Fruit fly (Drosophila melanogaster): ENCODE data around the gene Apc2.

The Apc2 gene

dm6 chr3R:24144542-24144941 is 19.2 kb upstream of the Apc2 start:
- TF ChIP-seq Drgx (GFP tag; IDR thresholded peaks at IDR 0.05), result no peak; the same call in none of the 2 replicates
- no peak for TF ChIP-seq fru (optimal IDR thresholded peaks at IDR 0.05)
- no peak for TF ChIP-seq br (optimal IDR thresholded peaks at IDR 0.05)
- TF ChIP-seq bsh (GFP tag; optimal IDR thresholded peaks at IDR 0.05), result peak in 1 of 2 experiments; percentile 86
- no peak for TF ChIP-seq CG32532 (GFP tag; IDR thresholded peaks at IDR 0.05)
- TF ChIP-seq CG10321 (GFP tag; IDR thresholded peaks at IDR 0.05), result no peak
- no peak for TF ChIP-seq Aef1 (GFP tag; IDR thresholded peaks at IDR 0.05)
- peak; percentile 58 for TF ChIP-seq CG10274 (GFP tag; optimal IDR thresholded peaks at IDR 0.05)
- peak; percentile 7 for TF ChIP-seq Med (GFP tag)
- TF ChIP-seq fd64A (GFP tag; optimal IDR thresholded peaks at IDR 0.05), result no peak

- TF ChIP-seq CG7745 (tag; optimal IDR thresholded peaks at IDR 0.05) (no peak), zf30C (GFP tag; optimal IDR thresholded peaks at IDR 0.05) (no peak), z (GFP tag; IDR thresholded peaks at IDR 0.05) (no peak), CG17385 (GFP tag; optimal IDR thresholded peaks at IDR 0.05) (peak; percentile 8), CG4617 (GFP tag; optimal IDR thresholded peaks at IDR 0.05; ENCODE audit: borderline replicate concordance) (peak; percentile 11), lola (GFP tag; optimal IDR thresholded peaks at IDR 0.05) (peak in 1 of 3 experiments; percentile 31), CG8388 (GFP tag; optimal IDR thresholded peaks at IDR 0.05) (peak; percentile 5), crp (GFP tag; optimal IDR thresholded peaks at IDR 0.05) (peak; percentile 56 to 93), HmgZ (tag; optimal IDR thresholded peaks at IDR 0.05) (peak; percentile 9), CG6689 (GFP tag; IDR thresholded peaks at IDR 0.05) (no peak), Six4 (GFP tag; optimal IDR thresholded peaks at IDR 0.05) (no peak), fd102C (GFP tag; optimal IDR thresholded peaks at IDR 0.05) (no peak), Sry-β (GFP tag; optimal IDR thresholded peaks at IDR 0.05) (no peak), CG3065 (GFP tag; optimal IDR thresholded peaks at IDR 0.05) (no peak), Ada2b (GFP tag; IDR thresholded peaks at IDR 0.05) (no peak), CG13775 (GFP tag; optimal IDR thresholded peaks at IDR 0.05) (peak; percentile 27), CG31224 (GFP tag; IDR thresholded peaks at IDR 0.05) (no peak), CG2116 (GFP tag; optimal IDR thresholded peaks at IDR 0.05) (peak; percentile 18), dmrt99B (tag; optimal IDR thresholded peaks at IDR 0.05) (no peak), Sox100B (GFP tag; optimal IDR thresholded peaks at IDR 0.05) (no peak), CG10321 (GFP tag; IDR thresholded peaks at IDR 0.05) (no peak), PHDP (tag; optimal IDR thresholded peaks at IDR 0.05) (peak; percentile 2), CG10147 (GFP tag; optimal IDR thresholded peaks at IDR 0.05) (peak; percentile 13), Opbp (GFP tag; IDR thresholded peaks at IDR 0.05; ENCODE audit: partially characterized antibody) (0 out of 3 replicates have a peak, but pooled peaks have one; percentile 46), Ptx1 (GFP tag; IDR thresholded peaks at IDR 0.05) (0 out of 2 replicates have a peak, but pooled peaks have one; percentile 20), CG14050 (GFP tag; IDR thresholded peaks at IDR 0.05) (no peak), CG2889 (GFP tag; IDR thresholded peaks at IDR 0.05) (no peak), Scr (GFP tag; IDR thresholded peaks at IDR 0.05; ENCODE audit: partially characterized antibody) (0 out of 2 replicates have a peak, but pooled peaks have one; percentile 2), pzg (GFP tag; optimal IDR thresholded peaks at IDR 0.05) (peak; percentile 34), Xrp1 (GFP tag; IDR thresholded peaks at IDR 0.05) (no peak; the same call in 1 of the 2 replicates), Dll (GFP tag; IDR thresholded peaks at IDR 0.05; ENCODE audit: partially characterized antibody) (peak; percentile 52; the same call in 1 of the 4 replicates), CG7556 (GFP tag; optimal IDR thresholded peaks at IDR 0.05) (no peak), CG6765 (GFP tag; optimal IDR thresholded peaks at IDR 0.05) (no peak), CG11504 (tag; optimal IDR thresholded peaks at IDR 0.05) (peak; percentile 33), phol (tag; optimal IDR thresholded peaks at IDR 0.05) (peak; percentile 32), Hr51 (GFP tag; optimal IDR thresholded peaks at IDR 0.05) (peak in 1 of 2 experiments; percentile 26), CG2712 (tag; optimal IDR thresholded peaks at IDR 0.05) (peak; percentile 48), lab (GFP tag; optimal IDR thresholded peaks at IDR 0.05) (peak; percentile 32), Xbp1 (GFP tag; optimal IDR thresholded peaks at IDR 0.05) (peak; percentile 5), Adf1 (GFP tag; IDR thresholded peaks at IDR 0.05) (no peak)
Measured at dm6 chr3R:24148838-24149237, 14.9 kb upstream of the Apc2 start, which contains the start of gene Slimp. TSS of gene Slimp (minus strand) at chr3R:24148967.

Data from whole organism, embryonic.